Worm (Caenorhabditis elegans) whole organism, L3 larva: ENCODE measurements around the gene M7.8.

Experiments
- R02D3.7 ChIP-seq: fragments of 150-350 bp; optimal IDR thresholded peaks from 2 replicates; lab custom pipeline; 2014; ENCODE audit warnings: missing biosample characterization, missing genetic modification characterization
- ZK546.5 ChIP-seq: sonication (generic microtip); optimal IDR thresholded peaks from 2 replicates; lab custom pipeline; 2017; ENCODE audit warnings: missing biosample characterization, missing genetic modification characterization
- aly-2 ChIP-seq: fragments of 150-350 bp; optimal IDR thresholded peaks from 2 replicates; lab custom pipeline; 2014; ENCODE audit warnings: missing biosample characterization, missing genetic modification characterization
- ama-1 ChIP-seq: fragments of 150-350 bp; optimal IDR thresholded peaks from 2 replicates; lab custom pipeline; 2018
- ceh-16 ChIP-seq: sonication (generic microtip); optimal IDR thresholded peaks from 2 replicates; lab custom pipeline; 2017; ENCODE audit warnings: missing biosample characterization, missing genetic modification characterization
- ceh-28 ChIP-seq: fragments of 150-350 bp; optimal IDR thresholded peaks from 2 replicates; lab custom pipeline; 2014; ENCODE audit warnings: missing biosample characterization, missing genetic modification reagents, missing genetic modification characterization
- ceh-82 ChIP-seq: fragments of 150-350 bp; optimal IDR thresholded peaks from 2 replicates; lab custom pipeline; 2014; ENCODE audit warnings: missing biosample characterization, missing genetic modification characterization
- ceh-9 ChIP-seq: sonication (generic microtip); optimal IDR thresholded peaks from 2 replicates; lab custom pipeline; 2018; ENCODE audit warnings: missing biosample characterization, missing genetic modification characterization
- daf-12 ChIP-seq: fragments of 150-350 bp; optimal IDR thresholded peaks from 2 replicates; lab custom pipeline; 2014; ENCODE audit warnings: missing biosample characterization, missing genetic modification reagents, missing genetic modification characterization
- egl-27 ChIP-seq: sonication (generic microtip); optimal IDR thresholded peaks from 4 replicates; lab custom pipeline; 2017; ENCODE audit warnings: missing biosample characterization, missing genetic modification reagents, missing genetic modification characterization
- egl-5 ChIP-seq: fragments of 150-350 bp; optimal IDR thresholded peaks from 2 replicates; lab custom pipeline; 2017; ENCODE audit warnings: missing biosample characterization, missing genetic modification reagents, missing genetic modification characterization, inconsistent platforms
- elt-1 ChIP-seq: fragments of 150-350 bp; optimal IDR thresholded peaks from 2 replicates; lab custom pipeline; 2014; ENCODE audit warnings: missing biosample characterization, missing genetic modification characterization
- elt-2 ChIP-seq: sonication (generic microtip); optimal IDR thresholded peaks from 2 replicates; lab custom pipeline; 2016; ENCODE audit warnings: missing genetic modification reagents, mild to moderate bottlenecking, missing genetic modification characterization, missing compliant biosample characterization
- elt-3 ChIP-seq, 3 experiments: fragments of 150-350 bp in 1 of 3; sonication (generic microtip) in 2 of 3; optimal IDR thresholded peaks; 2 replicates in 2 of 3; 4 replicates in 1 of 3; lab custom pipeline; 2014 to 2017; ENCODE audit warnings: missing biosample characterization in 3 of 3, missing genetic modification characterization in 3 of 3
- eor-1 ChIP-seq, 2 experiments: fragments of 150-350 bp; optimal IDR thresholded peaks; 2 replicates each; lab custom pipeline; 2014 to 2018; ENCODE audit warnings: missing biosample characterization in 2 of 2, missing genetic modification characterization in 2 of 2
- fkh-10 ChIP-seq: sonication (generic microtip); optimal IDR thresholded peaks from 2 replicates; lab custom pipeline; 2017; ENCODE audit warnings: missing biosample characterization, missing genetic modification reagents, missing genetic modification characterization
- fkh-2 ChIP-seq: fragments of 150-350 bp; optimal IDR thresholded peaks from 2 replicates; lab custom pipeline; 2014; ENCODE audit warnings: missing biosample characterization, missing genetic modification reagents, missing genetic modification characterization
- fos-1 ChIP-seq: fragments of 150-350 bp; optimal IDR thresholded peaks from 2 replicates; lab custom pipeline; 2014; ENCODE audit warnings: missing biosample characterization, missing genetic modification characterization
- hmg-11 ChIP-seq: sonication (generic microtip); optimal IDR thresholded peaks from 2 replicates; lab custom pipeline; 2016; ENCODE audit warnings: missing genetic modification characterization, missing compliant biosample characterization
- jun-1 ChIP-seq: fragments of 150-350 bp; optimal IDR thresholded peaks from 2 replicates; lab custom pipeline; 2014; ENCODE audit warnings: missing biosample characterization, missing genetic modification reagents, missing genetic modification characterization
- lin-15B ChIP-seq: fragments of 150-350 bp; optimal IDR thresholded peaks from 2 replicates; lab custom pipeline; 2014; ENCODE audit warnings: missing biosample characterization, missing genetic modification characterization
- lin-39 ChIP-seq: fragments of 150-350 bp; optimal IDR thresholded peaks from 2 replicates; lab custom pipeline; 2018; ENCODE audit warnings: missing biosample characterization, missing genetic modification reagents, missing genetic modification characterization
- lsy-12 ChIP-seq: sonication (generic microtip); optimal IDR thresholded peaks from 2 replicates; lab custom pipeline; 2016; ENCODE audit warnings: mild to moderate bottlenecking, missing genetic modification characterization, missing compliant biosample characterization
- mdl-1 ChIP-seq: fragments of 150-350 bp; optimal IDR thresholded peaks from 2 replicates; lab custom pipeline; 2014; ENCODE audit warnings: missing biosample characterization, missing genetic modification characterization
- mml-1 ChIP-seq: fragments of 150-350 bp; sonication (generic microtip); optimal IDR thresholded peaks from 3 replicates; lab custom pipeline; 2014; ENCODE audit warnings: missing biosample characterization, missing genetic modification characterization
- nfya-1 ChIP-seq: sonication (generic microtip); optimal IDR thresholded peaks from 2 replicates; lab custom pipeline; 2017; ENCODE audit warnings: missing genetic modification characterization, mild to moderate bottlenecking, missing compliant biosample characterization, antibody characterized with exemption, moderate library complexity; ENCODE audit not compliant: insufficient read depth
- nhr-11 ChIP-seq: fragments of 150-350 bp; optimal IDR thresholded peaks from 2 replicates; lab custom pipeline; 2014; ENCODE audit warnings: missing biosample characterization, missing genetic modification characterization
- nhr-12 ChIP-seq: fragments of 150-350 bp; optimal IDR thresholded peaks from 2 replicates; lab custom pipeline; 2014; ENCODE audit warnings: missing biosample characterization, missing genetic modification characterization
- nhr-23 ChIP-seq: fragments of 150-350 bp; optimal IDR thresholded peaks from 2 replicates; lab custom pipeline; 2014; ENCODE audit warnings: missing biosample characterization, missing genetic modification reagents, missing genetic modification characterization
- nhr-237 ChIP-seq: fragments of 150-350 bp; optimal IDR thresholded peaks from 2 replicates; lab custom pipeline; 2014; ENCODE audit warnings: missing biosample characterization, missing genetic modification characterization
- nhr-25 ChIP-seq: sonication (generic microtip); optimal IDR thresholded peaks from 2 replicates; lab custom pipeline; 2017; ENCODE audit warnings: missing biosample characterization, missing genetic modification characterization
- nhr-28 ChIP-seq: fragments of 150-350 bp; optimal IDR thresholded peaks from 2 replicates; lab custom pipeline; 2014; ENCODE audit warnings: missing biosample characterization, missing genetic modification characterization
- nhr-43 ChIP-seq: sonication (generic microtip); optimal IDR thresholded peaks from 2 replicates; lab custom pipeline; 2016; ENCODE audit warnings: mild to moderate bottlenecking, missing genetic modification characterization, missing compliant biosample characterization; ENCODE audit not compliant: poor library complexity, severe bottlenecking
- nhr-67 ChIP-seq: fragments of 150-350 bp; optimal IDR thresholded peaks from 2 replicates; lab custom pipeline; 2014; ENCODE audit warnings: missing biosample characterization, missing genetic modification characterization
- nhr-76 ChIP-seq: fragments of 150-350 bp; sonication (generic microtip); optimal IDR thresholded peaks from 5 replicates; lab custom pipeline; 2014; ENCODE audit warnings: missing biosample characterization, missing genetic modification characterization
- nhr-77 ChIP-seq: fragments of 150-350 bp; optimal IDR thresholded peaks from 2 replicates; lab custom pipeline; 2014; ENCODE audit warnings: missing biosample characterization, missing genetic modification characterization
- pha-4 ChIP-seq: fragments of 150-350 bp; optimal IDR thresholded peaks from 2 replicates; lab custom pipeline; 2014; ENCODE audit warnings: missing biosample characterization, missing genetic modification reagents, missing genetic modification characterization
- pqm-1 ChIP-seq: fragments of 150-350 bp; optimal IDR thresholded peaks from 2 replicates; lab custom pipeline; 2017; ENCODE audit warnings: missing biosample characterization, missing genetic modification characterization, inconsistent platforms
- sea-2 ChIP-seq: fragments of 150-350 bp; sonication (generic microtip); optimal IDR thresholded peaks from 4 replicates; lab custom pipeline; 2014; ENCODE audit warnings: missing biosample characterization, missing genetic modification reagents, missing genetic modification characterization
- skn-1 ChIP-seq: fragments of 150-350 bp; optimal IDR thresholded peaks from 2 replicates; lab custom pipeline; 2014; ENCODE audit warnings: missing biosample characterization, missing genetic modification characterization
- snpc-4 ChIP-seq: fragments of 150-350 bp; optimal IDR thresholded peaks from 2 replicates; lab custom pipeline; 2014; ENCODE audit warnings: missing biosample characterization, missing genetic modification characterization
- tbx-2 ChIP-seq: sonication (generic microtip); optimal IDR thresholded peaks from 2 replicates; lab custom pipeline; 2016; ENCODE audit warnings: mild to moderate bottlenecking, missing genetic modification characterization, missing compliant biosample characterization
- unc-39 ChIP-seq: sonication (generic microtip); optimal IDR thresholded peaks from 4 replicates; lab custom pipeline; 2017; ENCODE audit warnings: missing biosample characterization, missing genetic modification characterization
- unc-62 ChIP-seq: fragments of 150-350 bp; sonication (generic microtip); optimal IDR thresholded peaks from 4 replicates; lab custom pipeline; 2014; ENCODE audit warnings: missing biosample characterization, missing genetic modification reagents, missing genetic modification characterization
- zag-1 ChIP-seq: fragments of 150-350 bp; optimal IDR thresholded peaks from 2 replicates; lab custom pipeline; 2014; ENCODE audit warnings: missing biosample characterization, missing genetic modification characterization
- ztf-11 ChIP-seq: fragments of 150-350 bp; optimal IDR thresholded peaks from 2 replicates; lab custom pipeline; 2014; ENCODE audit warnings: missing biosample characterization, missing genetic modification characterization
- ztf-4 ChIP-seq: fragments of 150-350 bp; optimal IDR thresholded peaks from 2 replicates; lab custom pipeline; 2014; ENCODE audit warnings: missing biosample characterization, missing genetic modification characterization

M7.8 gene

DNA sequence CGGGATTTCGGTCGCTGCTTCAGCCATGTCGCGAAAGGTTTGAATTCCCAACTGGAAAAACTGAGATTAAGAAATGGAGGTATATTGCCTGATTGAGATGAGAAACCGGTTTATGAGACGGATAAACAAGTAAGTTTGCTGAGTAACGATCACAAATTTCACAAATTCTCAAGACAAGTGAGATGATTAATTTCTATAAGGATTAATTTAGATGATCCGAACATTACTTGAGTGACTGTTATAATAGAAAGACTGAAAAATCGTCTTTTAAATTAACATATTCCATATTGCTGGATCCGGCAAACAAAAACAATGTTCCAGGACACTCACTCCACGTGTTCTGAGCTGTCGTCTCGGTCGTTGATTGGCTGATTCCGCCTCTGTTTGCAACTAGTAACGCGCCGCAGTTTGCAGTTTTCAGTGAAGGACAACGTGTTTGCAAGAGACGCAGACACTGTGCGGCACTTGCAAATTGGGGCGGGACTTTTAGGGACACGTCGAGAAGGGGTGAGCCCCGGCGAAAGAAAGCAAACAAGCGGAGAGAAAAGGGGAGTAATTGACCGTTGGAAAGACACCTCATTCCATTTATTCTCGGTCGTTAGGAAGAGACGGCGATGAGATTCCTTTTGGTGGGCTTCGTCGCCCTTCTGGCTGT, 24.1 kb upstream of the M7.8 start, which contains the start of the genes imp-2 and enpl-1:
TSS of gene imp-2 (minus strand) at position 51 of the 655 bp plus-strand sequence.
TSS of gene enpl-1 (plus strand) at position 462 of the 655 bp plus-strand sequence.
- TF ChIP-seq lin-15B (tag; lab: Kevin White, UChicago) = peak; percentile 92
- TF ChIP-seq nhr-77 = no peak
- peak; percentile 92 for TF ChIP-seq nhr-23 (tag; lab: Kevin White, UChicago)
- TF ChIP-seq nhr-76 (tag; lab: Kevin White, UChicago) = no peak
- TF ChIP-seq unc-62 (GFP tag; lab: Kevin White, UChicago) = no peak
- TF ChIP-seq tbx-2 (tag; lab: Kevin White, UChicago) = peak; percentile 71
- TF ChIP-seq pqm-1 (tag; lab: Kevin White, UChicago) = peak; percentile 62
- TF ChIP-seq ama-1 (lab: Kevin White, UChicago) = peak; percentile 42
- TF ChIP-seq jun-1 (tag; lab: Kevin White, UChicago) = peak; percentile 86
- TF ChIP-seq egl-5 (tag; lab: Kevin White, UChicago) = peak; percentile 92
- no peak for TF ChIP-seq nhr-12 (tag; lab: Kevin White, UChicago)
- TF ChIP-seq lsy-12 (tag; lab: Kevin White, UChicago) = peak; percentile 97
- no peak for TF ChIP-seq ceh-9 (tag; lab: Kevin White, UChicago)
- no peak for TF ChIP-seq ztf-4 (tag; lab: Kevin White, UChicago)
- TF ChIP-seq fos-1 (tag; lab: Kevin White, UChicago) = no peak
- no peak for TF ChIP-seq nhr-237
- peak; percentile 94 for TF ChIP-seq pha-4 (tag; lab: Kevin White, UChicago)
- TF ChIP-seq elt-1 = peak; percentile 37
- peak; percentile 25 for TF ChIP-seq egl-27 (tag; lab: Kevin White, UChicago)
- peak; percentile 79 for TF ChIP-seq ceh-28 (tag; lab: Kevin White, UChicago)
- TF ChIP-seq nhr-11 (tag; lab: Kevin White, UChicago) = peak; percentile 18
- TF ChIP-seq mdl-1 (tag; lab: Kevin White, UChicago) = peak; percentile 84
- TF ChIP-seq nhr-43 (tag; lab: Kevin White, UChicago) = peak; percentile 50
- no peak for TF ChIP-seq ceh-82
- peak; percentile 89 for TF ChIP-seq hmg-11 (tag; lab: Kevin White, UChicago)
- peak; percentile 41 for TF ChIP-seq nhr-25 (tag; lab: Kevin White, UChicago)
- no peak for TF ChIP-seq daf-12
- no peak for TF ChIP-seq ceh-16 (tag; lab: Kevin White, UChicago)
- TF ChIP-seq zag-1 = peak; percentile 50
- no peak for TF ChIP-seq fkh-2 (tag; lab: Kevin White, UChicago)
- TF ChIP-seq unc-39 (tag; lab: Kevin White, UChicago) = no peak
- peak; percentile 76 for TF ChIP-seq skn-1 (tag; lab: Kevin White, UChicago)
- peak; percentile 81 for TF ChIP-seq elt-2 (tag; lab: Kevin White, UChicago)
- TF ChIP-seq sea-2 (GFP tag; lab: Kevin White, UChicago) = no peak
- no peak for TF ChIP-seq mml-1 (tag; lab: Kevin White, UChicago)
- no peak for TF ChIP-seq nhr-28 (tag; lab: Kevin White, UChicago)
- no peak for TF ChIP-seq elt-3 (tag; optimal IDR thresholded peaks at IDR 0.05; lab: Kevin White, UChicago)
- peak; percentile 23 for TF ChIP-seq snpc-4 (tag; lab: Kevin White, UChicago)
- TF ChIP-seq ZK546.5 (tag; lab: Kevin White, UChicago) = no peak
- TF ChIP-seq nhr-67 (tag; lab: Kevin White, UChicago) = no peak
- TF ChIP-seq nfya-1 (tag; lab: Kevin White, UChicago) = peak; percentile 100
- no peak for TF ChIP-seq aly-2 (tag; lab: Kevin White, UChicago)
- no peak for TF ChIP-seq eor-1 (tag; optimal IDR thresholded peaks at IDR 0.05; lab: Kevin White, UChicago)
- TF ChIP-seq ztf-11 (tag; lab: Kevin White, UChicago) = no peak
- peak; percentile 49 for TF ChIP-seq fkh-10 (GFP tag; lab: Kevin White, UChicago)
- TF ChIP-seq lin-39 (tag; lab: Kevin White, UChicago) = peak; percentile 97
- peak; percentile 78 for TF ChIP-seq R02D3.7 (tag; lab: Kevin White, UChicago)
